Comparison of ENCODE assay signal across 1 fruit fly cellular context in the genomic region with DNA sequence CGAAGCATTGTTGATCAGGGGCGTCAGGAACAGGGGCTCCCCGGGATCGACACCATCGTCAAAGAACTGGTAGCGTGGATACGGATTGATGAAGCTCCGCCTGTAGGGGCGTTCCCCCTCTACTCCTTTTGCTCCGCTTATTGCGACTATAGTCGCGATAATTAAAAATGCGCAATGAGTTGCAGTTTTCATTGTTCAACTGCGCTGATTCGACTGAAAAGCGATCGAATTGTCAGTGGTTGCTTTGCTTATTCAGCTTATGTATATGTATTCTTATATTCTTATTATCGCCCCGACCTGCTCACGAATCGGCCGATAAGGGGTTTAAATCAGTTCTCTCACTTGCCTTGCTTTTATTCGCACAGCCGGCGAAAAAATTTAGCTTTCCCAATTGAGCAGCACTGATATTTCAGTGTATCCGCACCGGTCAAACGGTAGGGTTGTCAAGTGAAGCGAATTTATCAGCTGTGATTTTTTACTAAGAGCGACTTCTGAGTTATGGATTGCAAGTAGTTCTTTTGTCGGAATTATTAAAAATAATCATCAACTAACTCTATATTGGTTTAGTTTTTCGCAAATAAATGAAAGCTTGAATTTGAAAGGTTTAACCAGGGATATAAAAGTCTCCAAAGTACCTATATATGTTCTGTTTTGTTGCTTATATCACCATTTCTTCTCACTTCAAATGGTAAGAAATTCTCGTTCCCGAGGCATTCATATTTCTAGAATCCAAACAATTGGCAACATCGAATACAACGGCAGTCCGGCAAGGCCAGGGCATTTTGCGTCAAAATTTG.
TF ChIP-seq lines count a peak whose summit lies in the region.

A gene (minus strand): TSS at position 415 of the 797 bp plus-strand sequence.
A gene (plus strand): TSS at position 518 of the 797 bp plus-strand sequence.

TF ChIP-seq in whole organism, embryonic, 481 proteins besides CTCF, POLR2A, EP300 and RAD21 (continued from another document and continues in another):
- TF ChIP-seq Bteb2 (GFP tag; optimal IDR thresholded peaks at IDR 0.05; lab: Kevin White, UChicago): peak; percentile 67
- peak; percentile 86 for TF ChIP-seq CG12659 (GFP tag; optimal IDR thresholded peaks at IDR 0.05; lab: Kevin White, UChicago)
- TF ChIP-seq cato (GFP tag; optimal IDR thresholded peaks at IDR 0.05; lab: Kevin White, UChicago; ENCODE audit: borderline replicate concordance): peak; percentile 10
- no peak for TF ChIP-seq onecut (GFP tag; IDR thresholded peaks at IDR 0.05; lab: Robert Waterston, UW)
- peak; percentile 54 for TF ChIP-seq CG4730 (GFP tag; IDR thresholded peaks at IDR 0.05; lab: Robert Waterston, UW)
- TF ChIP-seq fd102C (GFP tag; optimal IDR thresholded peaks at IDR 0.05; lab: Kevin White, UChicago): no peak
- peak; percentile 68 for TF ChIP-seq HHEX (GFP tag; optimal IDR thresholded peaks at IDR 0.05; lab: Kevin White, UChicago)
- TF ChIP-seq her (GFP tag; optimal IDR thresholded peaks at IDR 0.05; lab: Kevin White, UChicago): peak; percentile 26
- TF ChIP-seq CG17829 (tag; optimal IDR thresholded peaks at IDR 0.05; lab: Kevin White, UChicago): peak; percentile 92
- TF ChIP-seq CG15479 (GFP tag; optimal IDR thresholded peaks at IDR 0.05; lab: Kevin White, UChicago): no peak
- peak; percentile 92 for TF ChIP-seq dysf (GFP tag; IDR thresholded peaks at IDR 0.05; lab: Robert Waterston, UW)
- no peak for TF ChIP-seq br (optimal IDR thresholded peaks at IDR 0.05; lab: Kevin White, UChicago)
- TF ChIP-seq HLH3B (GFP tag; IDR thresholded peaks at IDR 0.05; lab: Robert Waterston, UW): peak; percentile 68
- no peak for TF ChIP-seq Poxn (GFP tag; IDR thresholded peaks at IDR 0.05; lab: Robert Waterston, UW)
- TF ChIP-seq CG13894 (tag; optimal IDR thresholded peaks at IDR 0.05; lab: Kevin White, UChicago): peak; percentile 55
- TF ChIP-seq MESR4 (GFP tag; optimal IDR thresholded peaks at IDR 0.05; lab: Kevin White, UChicago): no peak
- peak; percentile 85 for TF ChIP-seq lilli (GFP tag; optimal IDR thresholded peaks at IDR 0.05; lab: Kevin White, UChicago)
- peak; percentile 78 for TF ChIP-seq PHDP (tag; optimal IDR thresholded peaks at IDR 0.05; lab: Kevin White, UChicago)
- TF ChIP-seq Ets65A (GFP tag; lab: Kevin White, UChicago): peak; percentile 99
- no peak for TF ChIP-seq pan (optimal IDR thresholded peaks at IDR 0.05; lab: Kevin White, UChicago)
- TF ChIP-seq pan (GFP tag; optimal IDR thresholded peaks at IDR 0.05 in 1 of 2, IDR thresholded peaks at IDR 0.05 in 1 of 2): peak in 1 of 2 experiments; percentile 74
- TF ChIP-seq NK7.1 (GFP tag; optimal IDR thresholded peaks at IDR 0.05; lab: Kevin White, UChicago): no peak
- TF ChIP-seq Hr39 (optimal IDR thresholded peaks at IDR 0.05; lab: Kevin White, UChicago): no peak
- peak; percentile 34 for TF ChIP-seq trh (GFP tag; optimal IDR thresholded peaks at IDR 0.05; lab: Kevin White, UChicago)
- TF ChIP-seq CG7963 (GFP tag; IDR thresholded peaks at IDR 0.05; lab: Robert Waterston, UW; ENCODE audit: partially characterized antibody): no peak
- TF ChIP-seq Sox100B (GFP tag; optimal IDR thresholded peaks at IDR 0.05; lab: Kevin White, UChicago): no peak
- TF ChIP-seq CG18599 (GFP tag; optimal IDR thresholded peaks at IDR 0.05; lab: Kevin White, UChicago): peak; percentile 78
- TF ChIP-seq usp (GFP tag; optimal IDR thresholded peaks at IDR 0.05; lab: Kevin White, UChicago): no peak
- TF ChIP-seq ERR (GFP tag; optimal IDR thresholded peaks at IDR 0.05; lab: Kevin White, UChicago): peak; percentile 63
- peak; percentile 85 for TF ChIP-seq CG1647 (GFP tag; optimal IDR thresholded peaks at IDR 0.05; lab: Kevin White, UChicago)
- peak; percentile 48 for TF ChIP-seq Dad (GFP tag; optimal IDR thresholded peaks at IDR 0.05; lab: Kevin White, UChicago)
- peak; percentile 88 for TF ChIP-seq phol (tag; optimal IDR thresholded peaks at IDR 0.05; lab: Kevin White, UChicago)
- peak; percentile 84 for TF ChIP-seq gem (tag; optimal IDR thresholded peaks at IDR 0.05; lab: Kevin White, UChicago)
- TF ChIP-seq fd64A (GFP tag; optimal IDR thresholded peaks at IDR 0.05; lab: Kevin White, UChicago): no peak
- peak; percentile 62 for TF ChIP-seq CG11398 (GFP tag; optimal IDR thresholded peaks at IDR 0.05; lab: Kevin White, UChicago)
- TF ChIP-seq Lim3 (GFP tag; IDR thresholded peaks at IDR 0.05; lab: Robert Waterston, UW): no peak
- TF ChIP-seq CG31388 (GFP tag; optimal IDR thresholded peaks at IDR 0.05; lab: Kevin White, UChicago): peak; percentile 55
- TF ChIP-seq CG2116 (GFP tag; optimal IDR thresholded peaks at IDR 0.05; lab: Kevin White, UChicago): peak; percentile 68
- peak; percentile 65 for TF ChIP-seq hkb (optimal IDR thresholded peaks at IDR 0.05; lab: Kevin White, UChicago)
- peak; percentile 63 for TF ChIP-seq hkb (GFP tag; IDR thresholded peaks at IDR 0.05; lab: Robert Waterston, UW)
- TF ChIP-seq sima (GFP tag; optimal IDR thresholded peaks at IDR 0.05; lab: Kevin White, UChicago): peak; percentile 46
- peak; percentile 55 for TF ChIP-seq scrt (GFP tag; optimal IDR thresholded peaks at IDR 0.05; lab: Kevin White, UChicago)
- no peak for TF ChIP-seq Deaf1 (tag; optimal IDR thresholded peaks at IDR 0.05; lab: Kevin White, UChicago)
- TF ChIP-seq CG2875 (GFP tag; optimal IDR thresholded peaks at IDR 0.05; lab: Kevin White, UChicago): peak; percentile 7
- TF ChIP-seq insv (GFP tag; optimal IDR thresholded peaks at IDR 0.05; lab: Kevin White, UChicago): peak in 1 of 2 experiments; percentile 54
- peak; percentile 70 for TF ChIP-seq croc (GFP tag; conservative IDR thresholded peaks at IDR 0.05; lab: Robert Waterston, UW)
- peak; percentile 61 for TF ChIP-seq CG14050 (GFP tag; IDR thresholded peaks at IDR 0.05; lab: Robert Waterston, UW)
- TF ChIP-seq CG7745 (tag; optimal IDR thresholded peaks at IDR 0.05; lab: Kevin White, UChicago): no peak
- TF ChIP-seq ato (GFP tag; IDR thresholded peaks at IDR 0.05; lab: Robert Waterston, UW; ENCODE audit: partially characterized antibody): 0 out of 2 replicates have a peak, but pooled peaks have one; percentile 23
- peak; percentile 47 for TF ChIP-seq CG10462 (GFP tag; optimal IDR thresholded peaks at IDR 0.05; lab: Kevin White, UChicago)
- peak; percentile 75 for TF ChIP-seq danr (GFP tag; IDR thresholded peaks at IDR 0.05; lab: Robert Waterston, UW)
- TF ChIP-seq Bdp1 (GFP tag; optimal IDR thresholded peaks at IDR 0.05; lab: Kevin White, UChicago): peak; percentile 48
- no peak for TF ChIP-seq Kr (GFP tag; optimal IDR thresholded peaks at IDR 0.05; lab: Kevin White, UChicago)
- TF ChIP-seq Doc3 (GFP tag; IDR thresholded peaks at IDR 0.05; lab: Robert Waterston, UW; ENCODE audit: partially characterized antibody): no peak
- TF ChIP-seq CG11504 (tag; optimal IDR thresholded peaks at IDR 0.05; lab: Kevin White, UChicago): no peak
- TF ChIP-seq CG11093 (GFP tag; IDR thresholded peaks at IDR 0.05; lab: Robert Waterston, UW): peak; percentile 61; the same call in 1 of the 3 replicates
- peak; percentile 27 for TF ChIP-seq CG17912 (GFP tag; optimal IDR thresholded peaks at IDR 0.05; lab: Kevin White, UChicago)
- peak; percentile 81 for TF ChIP-seq Meics (GFP tag; optimal IDR thresholded peaks at IDR 0.05; lab: Kevin White, UChicago)
- peak; percentile 92 for TF ChIP-seq rib (GFP tag; IDR thresholded peaks at IDR 0.05; lab: Robert Waterston, UW)
- peak; percentile 42 for TF ChIP-seq CG6765 (GFP tag; optimal IDR thresholded peaks at IDR 0.05; lab: Kevin White, UChicago)
- TF ChIP-seq CG6272 (GFP tag; IDR thresholded peaks at IDR 0.05; lab: Robert Waterston, UW): peak; percentile 75
- no peak for TF ChIP-seq CG6254 (GFP tag; optimal IDR thresholded peaks at IDR 0.05; lab: Kevin White, UChicago)
- TF ChIP-seq Mes4 (GFP tag; optimal IDR thresholded peaks at IDR 0.05; lab: Kevin White, UChicago): peak; percentile 74
- TF ChIP-seq Sin3A (optimal IDR thresholded peaks at IDR 0.05; lab: Kevin White, UChicago): peak; percentile 68
- TF ChIP-seq CG31365 (tag; optimal IDR thresholded peaks at IDR 0.05; lab: Kevin White, UChicago): no peak
- TF ChIP-seq h (optimal IDR thresholded peaks at IDR 0.05; lab: Kevin White, UChicago): no peak
- TF ChIP-seq CG2199 (GFP tag; IDR thresholded peaks at IDR 0.05; lab: Robert Waterston, UW): no peak
- TF ChIP-seq grn (GFP tag; optimal IDR thresholded peaks at IDR 0.05; lab: Kevin White, UChicago): peak; percentile 13
- no peak for TF ChIP-seq CG10321 (GFP tag; IDR thresholded peaks at IDR 0.05; lab: Robert Waterston, UW)
- TF ChIP-seq pros (GFP tag; optimal IDR thresholded peaks at IDR 0.05; lab: Kevin White, UChicago): peak; percentile 35
- TF ChIP-seq CG10431 (GFP tag; optimal IDR thresholded peaks at IDR 0.05; lab: Kevin White, UChicago): peak; percentile 34
- TF ChIP-seq org-1 (GFP tag; optimal IDR thresholded peaks at IDR 0.05; lab: Kevin White, UChicago): peak; percentile 39
- peak; percentile 87; the same call in 2 of the 3 replicates for TF ChIP-seq CG11695 (GFP tag; IDR thresholded peaks at IDR 0.05; lab: Robert Waterston, UW)
- peak; percentile 60 to 62 for TF ChIP-seq chif (GFP tag; optimal IDR thresholded peaks at IDR 0.05; lab: Kevin White, UChicago)
- TF ChIP-seq kah (GFP tag; optimal IDR thresholded peaks at IDR 0.05; lab: Kevin White, UChicago): peak; percentile 48
- peak; percentile 48 for TF ChIP-seq Lhr (GFP tag; optimal IDR thresholded peaks at IDR 0.05; lab: Kevin White, UChicago)
- TF ChIP-seq Dll (GFP tag; IDR thresholded peaks at IDR 0.05; lab: Robert Waterston, UW; ENCODE audit: partially characterized antibody): peak; percentile 56; the same call in 1 of the 4 replicates
- TF ChIP-seq odd (GFP tag; optimal IDR thresholded peaks at IDR 0.05; lab: Kevin White, UChicago): peak; percentile 48
- TF ChIP-seq tll (GFP tag; optimal IDR thresholded peaks at IDR 0.05; lab: Kevin White, UChicago): peak in 1 of 2 experiments; percentile 13
- peak; percentile 81 for TF ChIP-seq maf-S (GFP tag; optimal IDR thresholded peaks at IDR 0.05; lab: Kevin White, UChicago)
- peak; percentile 91 for TF ChIP-seq CG2120 (GFP tag; optimal IDR thresholded peaks at IDR 0.05; lab: Kevin White, UChicago)
- peak; percentile 67 for TF ChIP-seq CG12104 (GFP tag; optimal IDR thresholded peaks at IDR 0.05; lab: Kevin White, UChicago)
- no peak for TF ChIP-seq sna (GFP tag; IDR thresholded peaks at IDR 0.05; lab: Robert Waterston, UW; ENCODE audit: partially characterized antibody)
- TF ChIP-seq ttk (GFP tag; IDR thresholded peaks at IDR 0.05; lab: Robert Waterston, UW): peak; percentile 61; the same call in 1 of the 2 replicates
- TF ChIP-seq Asciz (GFP tag; optimal IDR thresholded peaks at IDR 0.05; lab: Kevin White, UChicago): peak; percentile 56
- TF ChIP-seq CG13624 (GFP tag; optimal IDR thresholded peaks at IDR 0.05; lab: Kevin White, UChicago): peak; percentile 96
- peak; percentile 78 for TF ChIP-seq CG4854 (GFP tag; optimal IDR thresholded peaks at IDR 0.05; lab: Kevin White, UChicago)
- peak; percentile 5; the same call in 1 of the 3 replicates for TF ChIP-seq sr (GFP tag; IDR thresholded peaks at IDR 0.05; lab: Robert Waterston, UW)
- no peak for TF ChIP-seq sd (tag; optimal IDR thresholded peaks at IDR 0.05; lab: Kevin White, UChicago)
- peak; percentile 61 for TF ChIP-seq Hmx (GFP tag; optimal IDR thresholded peaks at IDR 0.05; lab: Kevin White, UChicago)
- no peak for TF ChIP-seq CG6854 (GFP tag; optimal IDR thresholded peaks at IDR 0.05; lab: Kevin White, UChicago)
- no peak for TF ChIP-seq CG8359 (GFP tag; optimal IDR thresholded peaks at IDR 0.05; lab: Kevin White, UChicago; ENCODE audit: borderline replicate concordance)
- TF ChIP-seq crp (GFP tag; optimal IDR thresholded peaks at IDR 0.05; lab: Kevin White, UChicago): peak; percentile 65 to 86
- TF ChIP-seq H2.0 (GFP tag; IDR thresholded peaks at IDR 0.05; lab: Robert Waterston, UW): no peak; the same call in 1 of the 2 replicates
- no peak for TF ChIP-seq prd (optimal IDR thresholded peaks at IDR 0.05; lab: Kevin White, UChicago)
- peak; percentile 83 for TF ChIP-seq prd (GFP tag; IDR thresholded peaks at IDR 0.05; lab: Robert Waterston, UW)
- TF ChIP-seq CG8388 (GFP tag; optimal IDR thresholded peaks at IDR 0.05; lab: Kevin White, UChicago): peak; percentile 62
- TF ChIP-seq abd-A (tag; optimal IDR thresholded peaks at IDR 0.05; lab: Kevin White, UChicago): no peak
- peak; percentile 83 for TF ChIP-seq Hsf (GFP tag; optimal IDR thresholded peaks at IDR 0.05; lab: Kevin White, UChicago)
- 0 out of 2 replicates have a peak, but pooled peaks have one; percentile 39 for TF ChIP-seq unc-4 (GFP tag; IDR thresholded peaks at IDR 0.05; lab: Robert Waterston, UW; ENCODE audit: partially characterized antibody)
- TF ChIP-seq vfl (GFP tag; optimal IDR thresholded peaks at IDR 0.05; lab: Kevin White, UChicago): peak; percentile 74
- TF ChIP-seq Hey (tag; optimal IDR thresholded peaks at IDR 0.05; lab: Kevin White, UChicago): peak; percentile 47
- peak; percentile 82 for TF ChIP-seq Aef1 (GFP tag; IDR thresholded peaks at IDR 0.05; lab: Robert Waterston, UW)
- peak; percentile 31 for TF ChIP-seq schlank (tag; optimal IDR thresholded peaks at IDR 0.05; lab: Kevin White, UChicago)
- TF ChIP-seq CG11456 (GFP tag; IDR thresholded peaks at IDR 0.05; lab: Robert Waterston, UW): peak; percentile 84
- no peak for TF ChIP-seq cg (GFP tag; optimal IDR thresholded peaks at IDR 0.05; lab: Kevin White, UChicago)
- TF ChIP-seq CG2202 (tag; optimal IDR thresholded peaks at IDR 0.05; lab: Kevin White, UChicago): peak; percentile 21
- TF ChIP-seq CHES-1-like (GFP tag; optimal IDR thresholded peaks at IDR 0.05; lab: Kevin White, UChicago): peak; percentile 85
- TF ChIP-seq CG18476 (GFP tag; optimal IDR thresholded peaks at IDR 0.05; lab: Kevin White, UChicago): peak; percentile 66
- TF ChIP-seq CG6683 (GFP tag; optimal IDR thresholded peaks at IDR 0.05; lab: Kevin White, UChicago): peak; percentile 38
- TF ChIP-seq ems (GFP tag; optimal IDR thresholded peaks at IDR 0.05; lab: Kevin White, UChicago): peak; percentile 89
- TF ChIP-seq nau (GFP tag; optimal IDR thresholded peaks at IDR 0.05; lab: Kevin White, UChicago): no peak
- TF ChIP-seq CG11247 (GFP tag; IDR thresholded peaks at IDR 0.05; lab: Robert Waterston, UW): peak; percentile 68; the same call in 1 of the 2 replicates
- TF ChIP-seq Nf-YB (GFP tag; optimal IDR thresholded peaks at IDR 0.05; lab: Kevin White, UChicago): peak; percentile 28
- no peak for TF ChIP-seq slou (GFP tag; optimal IDR thresholded peaks at IDR 0.05; lab: Kevin White, UChicago)
- no peak for TF ChIP-seq CG10959 (GFP tag; IDR thresholded peaks at IDR 0.05; lab: Robert Waterston, UW)
- TF ChIP-seq CG43689 (GFP tag; IDR thresholded peaks at IDR 0.05; lab: Robert Waterston, UW): peak; percentile 16; the same call in 1 of the 2 replicates
- TF ChIP-seq CG17612 (GFP tag; IDR thresholded peaks at IDR 0.05; lab: Robert Waterston, UW): 0 out of 2 replicates have a peak, but pooled peaks have one; percentile 49
- TF ChIP-seq HmgD (GFP tag; optimal IDR thresholded peaks at IDR 0.05; lab: Kevin White, UChicago): peak; percentile 63
